Fruit fly (Drosophila melanogaster) whole organism, embryonic: ENCODE data around the gene lqfR.

Experiments used
- BEAF-32 ChIP-seq: fragments of 200-800 bp; sonication (Bioruptor generic); optimal IDR thresholded peaks from 3 replicates; lab custom pipeline; 2017; ENCODE audit warnings: missing biosample characterization, missing genetic modification characterization, mild to moderate bottlenecking, moderate library complexity, missing genetic modification reagents
- Blimp-1 ChIP-seq: fragments of 200-800 bp; sonication (Bioruptor generic); optimal IDR thresholded peaks from 3 replicates; lab custom pipeline; 2018; ENCODE audit warnings: missing biosample characterization, missing genetic modification characterization, mild to moderate bottlenecking, moderate library complexity, missing genetic modification reagents
- CG10147 ChIP-seq: fragments of 200-800 bp; sonication (Bioruptor generic); optimal IDR thresholded peaks from 2 replicates; lab custom pipeline; 2019; ENCODE audit warnings: missing biosample characterization, mild to moderate bottlenecking, missing genetic modification characterization, moderate library complexity
- CG10209 ChIP-seq: fragments of 200-800 bp; sonication (Bioruptor generic); optimal IDR thresholded peaks from 3 replicates; lab custom pipeline; 2017; ENCODE audit warnings: missing biosample characterization, mild to moderate bottlenecking, missing genetic modification characterization, missing genetic modification reagents
- CG11560 ChIP-seq: fragments of 200-800 bp; sonication (Bioruptor generic); IDR thresholded peaks from 3 replicates; pipeline ENCODE4 v1.3.6; 2022; ENCODE audit warnings: missing biosample characterization, missing genetic modification characterization
- CG13287 ChIP-seq: fragments of 200-800 bp; sonication (Bioruptor generic); IDR thresholded peaks from 2 replicates; pipeline ENCODE4 v1.3.6; 2022; ENCODE audit warnings: missing biosample characterization, missing genetic modification characterization; ENCODE audit not compliant: partially characterized antibody
- CG14860 ChIP-seq: fragments of 200-800 bp; sonication (Bioruptor generic); IDR thresholded peaks from 3 replicates; pipeline ENCODE4 v1.3.6; 2022; ENCODE audit warnings: missing biosample characterization, missing genetic modification characterization; ENCODE audit not compliant: partially characterized antibody
- CG15696 ChIP-seq: fragments of 200-800 bp; sonication (Bioruptor generic); optimal IDR thresholded peaks from 2 replicates; lab custom pipeline; 2019; ENCODE audit warnings: missing biosample characterization, mild to moderate bottlenecking, missing genetic modification characterization, moderate library complexity
- CG18011 ChIP-seq: fragments of 200-800 bp; sonication (Bioruptor generic); optimal IDR thresholded peaks from 2 replicates; lab custom pipeline; 2017; ENCODE audit warnings: missing biosample characterization, missing genetic modification characterization, mild to moderate bottlenecking, moderate library complexity, missing genotype
- CG18619 ChIP-seq: fragments of 200-800 bp; sonication (Bioruptor generic); optimal IDR thresholded peaks from 3 replicates; lab custom pipeline; 2017; ENCODE audit warnings: missing biosample characterization, mild to moderate bottlenecking, missing genetic modification characterization
- CG43689 ChIP-seq: fragments of 200-800 bp; sonication (Bioruptor generic); IDR thresholded peaks from 2 replicates; pipeline ENCODE4 v1.3.6; 2022; ENCODE audit warnings: missing biosample characterization, missing genetic modification characterization
- CG4424 ChIP-seq: fragments of 200-800 bp; sonication (Bioruptor generic); optimal IDR thresholded peaks from 3 replicates; lab custom pipeline; 2016; ENCODE audit warnings: missing biosample characterization, missing genetic modification characterization
- CG7928 ChIP-seq: fragments of 200-800 bp; sonication (Bioruptor generic); optimal IDR thresholded peaks from 2 replicates; lab custom pipeline; 2017; ENCODE audit warnings: missing biosample characterization, mild to moderate bottlenecking, missing genetic modification characterization
- CG7963 ChIP-seq: fragments of 200-800 bp; sonication (Bioruptor generic); IDR thresholded peaks from 3 replicates; pipeline ENCODE4 v1.3.6; 2022; ENCODE audit warnings: missing biosample characterization, missing genetic modification characterization; ENCODE audit not compliant: partially characterized antibody
- Drgx ChIP-seq: fragments of 200-800 bp; sonication (Bioruptor generic); IDR thresholded peaks from 2 replicates; pipeline ENCODE4 v1.3.6; 2022; ENCODE audit warnings: missing biosample characterization, missing genetic modification characterization
- E2f2 ChIP-seq: fragments of 200-800 bp; sonication (Bioruptor generic); IDR thresholded peaks from 2 replicates; pipeline ENCODE4 v1.3.6; 2022; ENCODE audit warnings: missing biosample characterization, missing genetic modification characterization
- Lim3 ChIP-seq: fragments of 200-800 bp; sonication (Bioruptor generic); IDR thresholded peaks from 2 replicates; pipeline ENCODE4 v1.3.6; 2022; ENCODE audit warnings: missing biosample characterization, missing genetic modification characterization
- MTF-1 ChIP-seq: fragments of 200-800 bp; sonication (Bioruptor generic); optimal IDR thresholded peaks from 2 replicates; lab custom pipeline; 2018; ENCODE audit warnings: missing biosample characterization, mild to moderate bottlenecking, missing genetic modification characterization, borderline replicate concordance
- Oaz ChIP-seq: fragments of 200-800 bp; sonication (Bioruptor generic); IDR thresholded peaks from 2 replicates; pipeline ENCODE4 v1.3.6; 2022; ENCODE audit warnings: missing biosample characterization, missing genetic modification characterization
- Pdp1 ChIP-seq, 2 experiments: fragments of 200-800 bp; sonication (Bioruptor generic); optimal IDR thresholded peaks; 3 replicates each; lab custom pipeline; 2016; ENCODE audit warnings: missing biosample characterization in 2 of 2, missing genetic modification characterization in 2 of 2, mild to moderate bottlenecking in 1 of 2, moderate library complexity in 1 of 2
- Spps ChIP-seq: fragments of 200-800 bp; sonication (Bioruptor generic); optimal IDR thresholded peaks from 2 replicates; lab custom pipeline; 2018; ENCODE audit warnings: missing biosample characterization, mild to moderate bottlenecking, missing genetic modification characterization
- Sry-δ ChIP-seq: fragments of 200-800 bp; sonication (Bioruptor generic); optimal IDR thresholded peaks from 2 replicates; lab custom pipeline; 2016; ENCODE audit warnings: missing biosample characterization, missing genetic modification characterization
- az2 ChIP-seq: fragments of 200-800 bp; sonication (Bioruptor generic); optimal IDR thresholded peaks from 3 replicates; lab custom pipeline; 2016; ENCODE audit warnings: missing biosample characterization, missing genetic modification characterization
- bsh ChIP-seq, 2 experiments: fragments of 200-800 bp; sonication (Bioruptor generic); optimal IDR thresholded peaks; 2 replicates each; lab custom pipeline; 2017 to 2018; ENCODE audit warnings: mild to moderate bottlenecking in 2 of 2, missing biosample characterization in 2 of 2, missing genetic modification characterization in 2 of 2, moderate library complexity in 1 of 2
- cad ChIP-seq: fragments of >200 bp; optimal IDR thresholded peaks from 2 replicates; lab custom pipeline; 2017; ENCODE audit warnings: missing biosample characterization, missing genetic modification characterization
- dmrt99B ChIP-seq: fragments of 200-800 bp; sonication (Bioruptor generic); optimal IDR thresholded peaks from 2 replicates; lab custom pipeline; 2018; ENCODE audit warnings: missing biosample characterization, mild to moderate bottlenecking, missing genetic modification characterization, moderate library complexity
- fd64A ChIP-seq: fragments of 200-800 bp; sonication (Bioruptor generic); optimal IDR thresholded peaks from 3 replicates; lab custom pipeline; 2018; ENCODE audit warnings: missing biosample characterization, mild to moderate bottlenecking, missing genetic modification characterization
- hb ChIP-seq: fragments of 200-800 bp; sonication (Bioruptor generic); IDR thresholded peaks from 3 replicates; pipeline ENCODE4 v1.3.6; 2022; ENCODE audit warnings: missing biosample characterization, missing genetic modification characterization; ENCODE audit not compliant: partially characterized antibody
- jing ChIP-seq: fragments of 200-800 bp; sonication (Bioruptor generic); optimal IDR thresholded peaks from 2 replicates; lab custom pipeline; 2018; ENCODE audit warnings: missing biosample characterization, mild to moderate bottlenecking, missing genetic modification characterization
- ken ChIP-seq: fragments of 200-800 bp; sonication (Bioruptor generic); IDR thresholded peaks from 3 replicates; pipeline ENCODE4 v1.3.6; 2022; ENCODE audit warnings: missing biosample characterization, missing genetic modification characterization
- lab ChIP-seq: fragments of 200-800 bp; sonication (Bioruptor generic); optimal IDR thresholded peaks from 3 replicates; lab custom pipeline; 2017; ENCODE audit warnings: missing biosample characterization, missing genetic modification characterization, mild to moderate bottlenecking, moderate library complexity, missing genetic modification reagents
- lmd ChIP-seq: fragments of 200-800 bp; sonication (Bioruptor generic); IDR thresholded peaks from 2 replicates; pipeline ENCODE4 v1.3.6; 2022; ENCODE audit warnings: missing biosample characterization, missing genetic modification characterization
- mam ChIP-seq: fragments of 200-800 bp; sonication (Bioruptor generic); optimal IDR thresholded peaks from 3 replicates; lab custom pipeline; 2016; ENCODE audit warnings: missing biosample characterization, missing genetic modification characterization
- otp ChIP-seq: fragments of 200-800 bp; sonication (Bioruptor generic); IDR thresholded peaks from 3 replicates; pipeline ENCODE4, ENCODE4 v1.3.6; 2022; ENCODE audit warnings: missing biosample characterization, missing genetic modification characterization
- pho ChIP-seq: fragments of 200-800 bp; sonication (Bioruptor generic); optimal IDR thresholded peaks from 2 replicates; lab custom pipeline; 2016; ENCODE audit warnings: missing biosample characterization, missing genetic modification characterization
- psq ChIP-seq: fragments of 200-800 bp; sonication (Bioruptor generic); optimal IDR thresholded peaks from 2 replicates; lab custom pipeline; 2017; ENCODE audit warnings: missing biosample characterization, missing genetic modification characterization
- ranshi ChIP-seq: fragments of 200-800 bp; sonication (Bioruptor generic); IDR thresholded peaks from 2 replicates; pipeline ENCODE4 v1.3.6; 2022; ENCODE audit warnings: missing biosample characterization, missing genetic modification characterization
- scrt ChIP-seq: fragments of 200-800 bp; sonication (Bioruptor generic); optimal IDR thresholded peaks from 2 replicates; lab custom pipeline; 2018; ENCODE audit warnings: missing biosample characterization, mild to moderate bottlenecking, missing genetic modification characterization, moderate library complexity
- sd ChIP-seq: fragments of 200-800 bp; sonication (Bioruptor generic); optimal IDR thresholded peaks from 3 replicates; lab custom pipeline; 2018; ENCODE audit warnings: missing biosample characterization, mild to moderate bottlenecking, missing genetic modification characterization, moderate library complexity
- slou ChIP-seq: fragments of 200-800 bp; sonication (Bioruptor generic); optimal IDR thresholded peaks from 3 replicates; lab custom pipeline; 2016; ENCODE audit warnings: missing biosample characterization, missing genetic modification characterization
- ssp ChIP-seq: fragments of 200-800 bp; sonication (Bioruptor generic); IDR thresholded peaks from 2 replicates; pipeline ENCODE4 v1.3.6; 2022; ENCODE audit warnings: missing biosample characterization, missing genetic modification characterization
- tll ChIP-seq, 2 experiments: fragments of 200-800 bp in 1 of 2; fragments of >200 bp in 1 of 2; sonication (Bioruptor generic) in 1 of 2; optimal IDR thresholded peaks; 2 replicates each; lab custom pipeline; 2017 to 2019; ENCODE audit warnings: missing biosample characterization in 2 of 2, missing genetic modification characterization in 2 of 2, mild to moderate bottlenecking in 1 of 2, moderate library complexity in 1 of 2
- wek ChIP-seq: fragments of 200-800 bp; sonication (Bioruptor generic); optimal IDR thresholded peaks from 3 replicates; lab custom pipeline; 2018; ENCODE audit warnings: missing biosample characterization, mild to moderate bottlenecking, missing genetic modification characterization, moderate library complexity
- z ChIP-seq: fragments of 200-800 bp; sonication (Bioruptor generic); IDR thresholded peaks from 3 replicates; pipeline ENCODE4 v1.3.6; 2022; ENCODE audit warnings: missing biosample characterization, missing genetic modification characterization
- zen ChIP-seq: fragments of 200-800 bp; sonication (Bioruptor generic); optimal IDR thresholded peaks from 3 replicates; lab custom pipeline; 2018; ENCODE audit warnings: missing biosample characterization, mild to moderate bottlenecking, missing genetic modification characterization, moderate library complexity
- zfh2 ChIP-seq: fragments of 200-800 bp; sonication (Bioruptor generic); optimal IDR thresholded peaks from 2 replicates; lab custom pipeline; 2016; ENCODE audit warnings: missing biosample characterization, missing genetic modification characterization

Gene lqfR

dm6 chr3R:22424602-22425190 is 13.6 kb downstream of the lqfR start, which contains the start of gene pinta (continued):
- no peak for TF ChIP-seq CG14860 (GFP tag; lab: Robert Waterston, UW)
- TF ChIP-seq CG18619 (GFP tag; lab: Kevin White, UChicago): no peak
- TF ChIP-seq zen (tag; lab: Kevin White, UChicago): no peak
- no peak for TF ChIP-seq wek (GFP tag; lab: Kevin White, UChicago)
- no peak for TF ChIP-seq ssp (GFP tag; lab: Robert Waterston, UW)
- no peak for TF ChIP-seq CG7963 (GFP tag; lab: Robert Waterston, UW)
- peak; percentile 20 for TF ChIP-seq E2f2 (GFP tag; lab: Robert Waterston, UW)
- no peak for TF ChIP-seq CG15696
- TF ChIP-seq fd64A (GFP tag; lab: Kevin White, UChicago): no peak
- TF ChIP-seq az2: no peak
- TF ChIP-seq Blimp-1 (GFP tag; lab: Kevin White, UChicago): no peak
- no peak for TF ChIP-seq cad (GFP tag; lab: Kevin White, UChicago)
- TF ChIP-seq tll (GFP tag; optimal IDR thresholded peaks at IDR 0.05; lab: Kevin White, UChicago): no peak
- TF ChIP-seq pho (GFP tag; lab: Kevin White, UChicago): no peak
- TF ChIP-seq Lim3 (GFP tag; lab: Robert Waterston, UW): no peak
- no peak for TF ChIP-seq zfh2 (GFP tag; lab: Kevin White, UChicago)
- no peak for TF ChIP-seq CG11560 (tag; lab: Robert Waterston, UW)
- TF ChIP-seq hb (GFP tag; lab: Robert Waterston, UW): no peak
- no peak for TF ChIP-seq CG7928 (GFP tag; lab: Kevin White, UChicago)
- TF ChIP-seq CG13287: peak; percentile 54
- no peak for TF ChIP-seq jing (GFP tag; lab: Kevin White, UChicago)
- TF ChIP-seq lmd (GFP tag; lab: Robert Waterston, UW): no peak
- peak in 1 of 2 experiments; percentile 91 for TF ChIP-seq Pdp1 (GFP tag; optimal IDR thresholded peaks at IDR 0.05; lab: Kevin White, UChicago)
- TF ChIP-seq CG18011 (GFP tag; lab: Kevin White, UChicago): no peak
- TF ChIP-seq BEAF-32 (GFP tag; lab: Kevin White, UChicago): peak; percentile 37
- no peak for TF ChIP-seq slou
- no peak for TF ChIP-seq psq (GFP tag; lab: Kevin White, UChicago)
- peak; percentile 59 for TF ChIP-seq Sry-δ (GFP tag; lab: Kevin White, UChicago)
- TF ChIP-seq CG43689 (GFP tag; lab: Robert Waterston, UW): no peak
- TF ChIP-seq mam: no peak
- no peak for TF ChIP-seq Spps (tag; lab: Kevin White, UChicago)
- no peak for TF ChIP-seq ranshi (GFP tag; lab: Robert Waterston, UW)
- no peak for TF ChIP-seq Oaz (GFP tag; lab: Robert Waterston, UW)
- TF ChIP-seq scrt (GFP tag; lab: Kevin White, UChicago): no peak
- TF ChIP-seq sd (tag; lab: Kevin White, UChicago): no peak
- TF ChIP-seq CG10147 (GFP tag; lab: Kevin White, UChicago): no peak
- TF ChIP-seq bsh (GFP tag; optimal IDR thresholded peaks at IDR 0.05; lab: Kevin White, UChicago): no peak
- TF ChIP-seq ken: no peak
- no peak for TF ChIP-seq lab (GFP tag; lab: Kevin White, UChicago)
- 0 out of 3 replicates have a peak, but pooled peaks have one; percentile 2 for TF ChIP-seq otp (GFP tag; lab: Robert Waterston, UW)
- TF ChIP-seq MTF-1: no peak
- TF ChIP-seq CG4424 (GFP tag; lab: Kevin White, UChicago): no peak
- no peak for TF ChIP-seq Drgx
- TF ChIP-seq dmrt99B (tag; lab: Kevin White, UChicago): no peak
- TF ChIP-seq z (GFP tag; lab: Robert Waterston, UW): no peak
- TF ChIP-seq CG10209 (GFP tag; lab: Kevin White, UChicago): no peak
- TF ChIP-seq, all 482 proteins: peak for 17
